Worm (Caenorhabditis elegans) whole organism, L1 larva: ENCODE measurements around the gene ets-5.

Experiments
- blmp-1 ChIP-seq: fragments of 150-350 bp; optimal IDR thresholded peaks from 2 replicates; lab custom pipeline; 2014; ENCODE audit warnings: missing biosample characterization, missing genetic modification characterization
- dpl-1 ChIP-seq, 3 experiments: fragments of 150-350 bp in 2 of 3; sonication (generic microtip) in 1 of 3; optimal IDR thresholded peaks; 2 replicates each; lab custom pipeline; 2014 to 2017; ENCODE audit warnings: missing biosample characterization in 3 of 3, missing genetic modification characterization in 3 of 3, missing genetic modification reagents in 3 of 3
- jun-1 ChIP-seq: fragments of 150-350 bp; optimal IDR thresholded peaks from 2 replicates; lab custom pipeline; 2014; ENCODE audit warnings: missing biosample characterization, missing genetic modification reagents, missing genetic modification characterization
- nhr-11 ChIP-seq: fragments of 150-350 bp; optimal IDR thresholded peaks from 2 replicates; lab custom pipeline; 2014; ENCODE audit warnings: missing biosample characterization, missing genetic modification characterization
- nhr-237 ChIP-seq: fragments of 150-350 bp; optimal IDR thresholded peaks from 2 replicates; lab custom pipeline; 2014; ENCODE audit warnings: missing biosample characterization, missing genetic modification characterization
- nhr-28 ChIP-seq: fragments of 150-350 bp; optimal IDR thresholded peaks from 2 replicates; lab custom pipeline; 2014; ENCODE audit warnings: missing biosample characterization, missing genetic modification characterization
- nhr-76 ChIP-seq: sonication (generic microtip); optimal IDR thresholded peaks from 2 replicates; lab custom pipeline; 2017; ENCODE audit warnings: missing biosample characterization, missing genetic modification characterization
- rnt-1 ChIP-seq: sonication (generic microtip); optimal IDR thresholded peaks from 2 replicates; lab custom pipeline; 2016; ENCODE audit warnings: mild to moderate bottlenecking, missing genetic modification characterization, moderate library complexity, missing compliant biosample characterization
- skn-1 ChIP-seq: fragments of 150-350 bp; optimal IDR thresholded peaks from 2 replicates; lab custom pipeline; 2014; ENCODE audit warnings: missing biosample characterization, missing genetic modification characterization
- snpc-4 ChIP-seq: fragments of 150-350 bp; optimal IDR thresholded peaks from 2 replicates; lab custom pipeline; 2014; ENCODE audit warnings: missing biosample characterization, missing genetic modification characterization
- ztf-4 ChIP-seq: fragments of 150-350 bp; optimal IDR thresholded peaks from 2 replicates; lab custom pipeline; 2014; ENCODE audit warnings: missing biosample characterization, missing genetic modification characterization

- TF ChIP-seq nhr-11 (tag; lab: Kevin White, UChicago) (no peak), skn-1 (no peak), rnt-1 (tag; lab: Kevin White, UChicago) (no peak), nhr-76 (tag; lab: Kevin White, UChicago) (no peak), snpc-4 (tag; lab: Kevin White, UChicago) (no peak), blmp-1 (tag; lab: Kevin White, UChicago) (no peak), dpl-1 (GFP tag; optimal IDR thresholded peaks at IDR 0.05; lab: Kevin White, UChicago) (no peak), nhr-28 (tag; lab: Kevin White, UChicago) (no peak), nhr-237 (tag; lab: Kevin White, UChicago) (no peak), jun-1 (tag; lab: Kevin White, UChicago) (no peak), ztf-4 (tag; lab: Kevin White, UChicago) (no peak)
These were observed 49.7 kb upstream of the ets-5 start, which contains the start of gene tbc-7 for ce11 chrX:5133980-5134379.
